Worm (Caenorhabditis elegans) whole organism, L1 larva: ENCODE data around the gene tag-325.

Experiments
- C04F5.9 ChIP-seq: sonication (generic microtip); optimal IDR thresholded peaks from 2 replicates; lab custom pipeline; 2016; ENCODE audit warnings: missing genetic modification characterization, missing compliant biosample characterization
- F16B12.6 ChIP-seq: fragments of 150-350 bp; optimal IDR thresholded peaks from 2 replicates; lab custom pipeline; 2014; ENCODE audit warnings: missing biosample characterization, missing genetic modification characterization
- Y116A8C.19 ChIP-seq: sonication (generic microtip); optimal IDR thresholded peaks from 2 replicates; lab custom pipeline; 2016; ENCODE audit warnings: missing compliant biosample characterization, missing genetic modification characterization, borderline replicate concordance
- aha-1 ChIP-seq: fragments of 150-350 bp; optimal IDR thresholded peaks from 2 replicates; lab custom pipeline; 2014; ENCODE audit warnings: missing biosample characterization, missing genetic modification characterization
- aly-2 ChIP-seq: fragments of 150-350 bp; optimal IDR thresholded peaks from 2 replicates; lab custom pipeline; 2014; ENCODE audit warnings: missing biosample characterization, missing genetic modification characterization
- blmp-1 ChIP-seq: fragments of 150-350 bp; optimal IDR thresholded peaks from 2 replicates; lab custom pipeline; 2014; ENCODE audit warnings: missing biosample characterization, missing genetic modification characterization
- ceh-90 ChIP-seq: sonication (generic microtip); optimal IDR thresholded peaks from 2 replicates; lab custom pipeline; 2016; ENCODE audit warnings: missing genetic modification characterization, missing compliant biosample characterization
- dpl-1 ChIP-seq, 3 experiments: fragments of 150-350 bp in 2 of 3; sonication (generic microtip) in 1 of 3; optimal IDR thresholded peaks; 2 replicates each; lab custom pipeline; 2014 to 2017; ENCODE audit warnings: missing biosample characterization in 3 of 3, missing genetic modification characterization in 3 of 3, missing genetic modification reagents in 3 of 3
- efl-1 ChIP-seq, 4 experiments: fragments of 150-350 bp; optimal IDR thresholded peaks in 3 of 4; peaks in 1 of 4; 1 replicate in 1 of 4; 2 replicates in 3 of 4; lab custom pipeline; 2014; ENCODE audit warnings: missing biosample characterization in 2 of 4, missing genetic modification characterization in 2 of 4, missing genetic modification reagents in 2 of 4
- efl-3 ChIP-seq: fragments of 200-800 bp; sonication (Bioruptor generic); optimal IDR thresholded peaks from 2 replicates; lab custom pipeline; 2018; ENCODE audit warnings: mild to moderate bottlenecking, missing genetic modification characterization, missing compliant biosample characterization
- egl-13 ChIP-seq: sonication (generic microtip); optimal IDR thresholded peaks from 2 replicates; lab custom pipeline; 2016; ENCODE audit warnings: missing genotype, missing genetic modification reagents, missing genetic modification characterization, missing compliant biosample characterization
- fkh-8 ChIP-seq: sonication (generic microtip); optimal IDR thresholded peaks from 2 replicates; lab custom pipeline; 2016; ENCODE audit warnings: mild to moderate bottlenecking, missing genetic modification characterization, missing compliant biosample characterization
- hlh-4 ChIP-seq: sonication (generic microtip); optimal IDR thresholded peaks from 2 replicates; lab custom pipeline; 2016; ENCODE audit warnings: mild to moderate bottlenecking, missing genetic modification characterization, missing compliant biosample characterization
- jun-1 ChIP-seq: fragments of 150-350 bp; optimal IDR thresholded peaks from 2 replicates; lab custom pipeline; 2014; ENCODE audit warnings: missing biosample characterization, missing genetic modification reagents, missing genetic modification characterization
- lin-15B ChIP-seq: fragments of 150-350 bp; sonication (generic microtip); optimal IDR thresholded peaks from 3 replicates; lab custom pipeline; 2014; ENCODE audit warnings: missing biosample characterization, missing genetic modification characterization
- lin-35 ChIP-seq, 2 experiments: fragments of 150-350 bp; optimal IDR thresholded peaks; 2 replicates each; lab custom pipeline; 2014; ENCODE audit warnings: missing biosample characterization in 2 of 2, missing genetic modification characterization in 2 of 2, missing genetic modification reagents in 2 of 2
- lin-39 ChIP-seq: fragments of 150-350 bp; optimal IDR thresholded peaks from 2 replicates; lab custom pipeline; 2014; ENCODE audit warnings: missing biosample characterization, missing genetic modification reagents, missing genetic modification characterization
- lsy-2 ChIP-seq, 2 experiments: fragments of 150-350 bp; optimal IDR thresholded peaks; 2 replicates each; lab custom pipeline; 2014; ENCODE audit warnings: missing biosample characterization in 2 of 2, missing genetic modification characterization in 2 of 2
- mab-9 ChIP-seq: fragments of 200-800 bp; sonication (Bioruptor generic); IDR thresholded peaks from 2 replicates; pipeline ENCODE4 v1.3.6; 2022; ENCODE audit warnings: missing genetic modification reagents, missing genetic modification characterization, missing compliant biosample characterization
- mef-2 ChIP-seq: fragments of 150-350 bp; optimal IDR thresholded peaks from 2 replicates; lab custom pipeline; 2014; ENCODE audit warnings: missing biosample characterization, missing genetic modification characterization
- nhr-11 ChIP-seq: fragments of 150-350 bp; optimal IDR thresholded peaks from 2 replicates; lab custom pipeline; 2014; ENCODE audit warnings: missing biosample characterization, missing genetic modification characterization
- nhr-20 ChIP-seq: sonication (generic microtip); optimal IDR thresholded peaks from 2 replicates; lab custom pipeline; 2016; ENCODE audit warnings: mild to moderate bottlenecking, missing genetic modification characterization, missing compliant biosample characterization
- nhr-28 ChIP-seq: fragments of 150-350 bp; optimal IDR thresholded peaks from 2 replicates; lab custom pipeline; 2014; ENCODE audit warnings: missing biosample characterization, missing genetic modification characterization
- nhr-71 ChIP-seq: sonication (generic microtip); optimal IDR thresholded peaks from 2 replicates; lab custom pipeline; 2016; ENCODE audit warnings: mild to moderate bottlenecking, missing genetic modification characterization, moderate library complexity, missing compliant biosample characterization
- nhr-77 ChIP-seq: fragments of 150-350 bp; optimal IDR thresholded peaks from 2 replicates; lab custom pipeline; 2014; ENCODE audit warnings: missing biosample characterization, missing genetic modification characterization
- nhr-84 ChIP-seq: sonication (generic microtip); optimal IDR thresholded peaks from 2 replicates; lab custom pipeline; 2017; ENCODE audit warnings: missing biosample characterization, missing genetic modification characterization
- nhr-90 ChIP-seq: sonication (generic microtip); optimal IDR thresholded peaks from 2 replicates; lab custom pipeline; 2016; ENCODE audit warnings: mild to moderate bottlenecking, missing genetic modification characterization, missing compliant biosample characterization; ENCODE audit not compliant: poor library complexity
- pax-3 ChIP-seq: fragments of 200-800 bp; sonication (Bioruptor generic); optimal IDR thresholded peaks from 2 replicates; lab custom pipeline; 2018; ENCODE audit warnings: mild to moderate bottlenecking, missing genetic modification characterization, moderate library complexity, missing compliant biosample characterization
- pqm-1 ChIP-seq: sonication (generic microtip); optimal IDR thresholded peaks from 3 replicates; lab custom pipeline; 2017; ENCODE audit warnings: missing biosample characterization, missing genetic modification characterization
- skn-1 ChIP-seq: fragments of 150-350 bp; optimal IDR thresholded peaks from 2 replicates; lab custom pipeline; 2014; ENCODE audit warnings: missing biosample characterization, missing genetic modification characterization
- snu-23 ChIP-seq: sonication (generic microtip); optimal IDR thresholded peaks from 2 replicates; lab custom pipeline; 2016; ENCODE audit warnings: missing genetic modification characterization, missing compliant biosample characterization
- sup-37 ChIP-seq: fragments of 200-800 bp; sonication (Bioruptor generic); optimal IDR thresholded peaks from 2 replicates; lab custom pipeline; 2018; ENCODE audit warnings: mild to moderate bottlenecking, missing genetic modification characterization, missing compliant biosample characterization
- swsn-7 ChIP-seq: sonication (generic microtip); optimal IDR thresholded peaks from 2 replicates; lab custom pipeline; 2016; ENCODE audit warnings: missing genetic modification characterization, missing compliant biosample characterization
- unc-30 ChIP-seq: sonication (generic microtip); optimal IDR thresholded peaks from 2 replicates; lab custom pipeline; 2017; ENCODE audit warnings: missing biosample characterization, missing genetic modification characterization
- unc-62 ChIP-seq: fragments of 150-350 bp; optimal IDR thresholded peaks from 2 replicates; lab custom pipeline; 2014; ENCODE audit warnings: missing biosample characterization, missing genetic modification reagents, missing genetic modification characterization
- unc-98 ChIP-seq: fragments of 200-800 bp; sonication (Bioruptor generic); IDR thresholded peaks from 2 replicates; pipeline ENCODE4 v1.3.6; 2022; ENCODE audit warnings: missing genetic modification characterization, missing compliant biosample characterization
- vab-15 ChIP-seq: sonication (generic microtip); optimal IDR thresholded peaks from 2 replicates; lab custom pipeline; 2017; ENCODE audit warnings: missing genotype, mild to moderate bottlenecking, missing genetic modification characterization, missing compliant biosample characterization
- xbp-1 ChIP-seq: sonication (generic microtip); optimal IDR thresholded peaks from 2 replicates; lab custom pipeline; 2016; ENCODE audit warnings: missing genetic modification characterization, missing compliant biosample characterization
- zag-1 ChIP-seq: fragments of 150-350 bp; optimal IDR thresholded peaks from 2 replicates; lab custom pipeline; 2014; ENCODE audit warnings: missing biosample characterization, missing genetic modification characterization
- zip-4 ChIP-seq: fragments of 200-800 bp; sonication (Bioruptor generic); optimal IDR thresholded peaks from 2 replicates; lab custom pipeline; 2018; ENCODE audit warnings: mild to moderate bottlenecking, missing genetic modification characterization, moderate library complexity, missing compliant biosample characterization

tag-325 gene

DNA sequence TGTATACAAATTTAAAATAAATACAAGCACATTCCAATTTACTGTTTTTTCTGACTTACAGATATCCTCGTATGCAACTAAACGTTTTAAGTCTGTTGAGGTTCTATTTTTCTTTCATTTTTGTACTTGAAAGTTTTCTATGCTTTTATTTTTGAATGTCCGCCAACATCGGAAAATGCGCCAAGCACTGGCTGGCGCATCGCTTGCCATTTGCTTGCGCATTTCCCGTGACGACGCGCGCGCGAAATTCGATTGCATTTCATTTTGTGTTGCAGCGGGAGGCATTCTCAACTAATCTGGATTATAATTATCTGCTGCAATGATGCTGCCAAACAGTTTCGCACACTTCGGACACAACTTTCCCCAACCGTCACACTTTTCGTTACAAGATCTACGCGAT, 39.7 kb upstream of the tag-325 start, which contains the start of gene fbxl-2 (continued):
- TF ChIP-seq lin-39 (tag; lab: Kevin White, UChicago): peak; percentile 85
- TF ChIP-seq unc-62 (GFP tag; lab: Kevin White, UChicago): peak; percentile 56
- TF ChIP-seq ceh-90 (tag; lab: Kevin White, UChicago): peak; percentile 41
- peak; percentile 88 for TF ChIP-seq zip-4
- TF ChIP-seq nhr-28 (tag; lab: Kevin White, UChicago): no peak
- peak; percentile 92 for TF ChIP-seq sup-37 (GFP tag; lab: Kevin White, UChicago)
- peak; percentile 96 for TF ChIP-seq fkh-8 (tag; lab: Kevin White, UChicago)
- TF ChIP-seq lin-35 (GFP tag; optimal IDR thresholded peaks at IDR 0.05; lab: Kevin White, UChicago): peak; percentile 99 to 100
- peak; percentile 99 to 100 (median 100) for TF ChIP-seq dpl-1 (GFP tag; optimal IDR thresholded peaks at IDR 0.05; lab: Kevin White, UChicago)
- peak; percentile 98 for TF ChIP-seq nhr-71
- peak; percentile 96 for TF ChIP-seq skn-1 (tag; lab: Kevin White, UChicago)
- peak; percentile 99 for TF ChIP-seq C04F5.9 (tag; lab: Kevin White, UChicago)
- peak; percentile 86 for TF ChIP-seq blmp-1 (tag; lab: Kevin White, UChicago)
- peak; percentile 82 for TF ChIP-seq mef-2
- TF ChIP-seq vab-15 (tag; lab: Kevin White, UChicago): no peak
- no peak for TF ChIP-seq nhr-84
- peak; percentile 93 for TF ChIP-seq mab-9 (GFP tag; lab: Robert Waterston, UW)
- TF ChIP-seq pax-3: peak; percentile 91
- TF ChIP-seq nhr-20 (tag; lab: Kevin White, UChicago): peak; percentile 95
- TF ChIP-seq xbp-1 (tag; lab: Kevin White, UChicago): peak; percentile 97
- peak; percentile 47 for TF ChIP-seq aha-1 (tag; lab: Kevin White, UChicago)
- TF ChIP-seq pqm-1 (tag; lab: Kevin White, UChicago): no peak
- no peak for TF ChIP-seq Y116A8C.19 (tag; lab: Kevin White, UChicago)
- peak; percentile 95 for TF ChIP-seq nhr-90 (tag; lab: Kevin White, UChicago)
- peak; percentile 85 for TF ChIP-seq nhr-11
- peak; percentile 33 for TF ChIP-seq efl-3 (GFP tag; lab: Kevin White, UChicago)
- peak; percentile 89 for TF ChIP-seq egl-13 (tag; lab: Kevin White, UChicago)
- TF ChIP-seq unc-98 (GFP tag; lab: Robert Waterston, UW): peak; percentile 73
- TF ChIP-seq hlh-4 (tag; lab: Kevin White, UChicago): no peak
- TF ChIP-seq lsy-2 (tag; optimal IDR thresholded peaks at IDR 0.05; lab: Kevin White, UChicago): peak; percentile 97
- no peak for TF ChIP-seq zag-1
- peak; percentile 95 for TF ChIP-seq swsn-7 (tag; lab: Kevin White, UChicago)
- TF ChIP-seq lin-15B: peak; percentile 98
- TF ChIP-seq jun-1 (tag; lab: Kevin White, UChicago): peak; percentile 95
- peak; percentile 79 for TF ChIP-seq F16B12.6 (tag; lab: Kevin White, UChicago)
- TF ChIP-seq aly-2: peak; percentile 83
- peak; percentile 98 for TF ChIP-seq snu-23 (GFP tag; lab: Kevin White, UChicago)

DNA sequence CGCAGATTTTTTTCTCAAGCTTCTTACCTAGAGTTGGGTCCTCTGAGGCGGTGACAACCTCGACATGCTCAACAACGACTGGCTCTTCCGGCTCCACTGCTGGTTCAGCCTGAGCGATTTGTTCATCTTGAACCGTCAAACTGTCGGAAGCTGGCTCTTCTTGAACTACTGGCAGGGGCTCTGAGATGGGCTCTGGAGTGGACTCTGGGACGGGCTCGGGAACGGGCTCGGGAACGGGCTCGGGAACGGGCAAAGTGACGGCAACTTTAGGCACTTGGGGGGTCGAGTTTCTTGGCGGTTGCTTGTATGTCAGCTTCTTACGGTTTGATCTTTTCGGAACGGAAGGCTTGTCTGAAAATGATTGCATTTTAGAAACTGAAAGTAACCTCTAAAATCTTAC, 33.8 kb upstream of the tag-325 start:
- TF ChIP-seq nhr-77: no peak
- TF ChIP-seq efl-1 (optimal IDR thresholded peaks at IDR 0.05; lab: Kevin White, UChicago): no peak
- TF ChIP-seq efl-1 (GFP tag; optimal IDR thresholded peaks at IDR 0.05 in 1 of 2; lab: Kevin White, UChicago): peak in 1 of 2 experiments; percentile 25

DNA sequence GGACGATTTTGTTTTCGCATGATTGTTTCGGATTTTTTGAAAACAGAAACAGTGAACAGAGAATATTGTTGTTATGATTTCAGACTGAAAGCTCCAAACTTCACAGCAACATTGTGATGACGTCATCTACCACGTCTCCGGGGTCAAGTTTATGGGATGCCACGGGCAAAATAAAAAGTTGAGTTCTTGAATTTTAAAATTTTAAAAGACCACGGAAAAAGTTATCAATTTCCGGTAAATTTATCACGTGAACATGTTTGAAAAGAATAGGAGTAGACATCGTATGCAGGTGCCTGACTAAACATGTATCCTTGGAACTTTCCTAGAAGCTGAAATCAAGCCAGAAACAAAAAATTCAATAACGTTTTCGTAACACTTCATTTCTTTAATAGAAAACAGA, 33.1 kb upstream of the tag-325 start, which contains the start of gene B0393.4:
B0393.4 (minus strand) TSS at position 101 of the 400 bp plus-strand sequence.
- TF ChIP-seq efl-1 (optimal IDR thresholded peaks at IDR 0.05; lab: Kevin White, UChicago) (no peak), efl-1 (GFP tag; optimal IDR thresholded peaks at IDR 0.05 in 1 of 2; lab: Kevin White, UChicago) (peak in 1 of 2 experiments; percentile 36), unc-30 (no peak)
